Fruit fly (Drosophila melanogaster) whole organism: ENCODE results near the gene twin.

Experiments used
- pan ChIP-seq: fragments of >200 bp; optimal IDR thresholded peaks from 2 replicates; lab custom pipeline; 2017
- usp ChIP-seq: fragments of >200 bp; optimal IDR thresholded peaks from 2 replicates; lab custom pipeline; 2017; ENCODE audit warnings: missing biosample characterization, missing genetic modification characterization, mixed read lengths

dm6 chr3R:24220845-24221244 is 920 bp downstream of the twin start, which contains the start of gene cav:
- TF ChIP-seq usp (GFP tag; lab: Kevin White, UChicago) (no peak), pan (no peak)
